Worm (Caenorhabditis elegans) whole organism, young adult: ENCODE results near the gene C01C10.2.

Experiments
- B0019.2 ChIP-seq: fragments of 200-800 bp; sonication (Bioruptor generic); conservative IDR thresholded peaks from 2 replicates; pipeline ENCODE4 v1.3.6; 2022; ENCODE audit warnings: missing genetic modification reagents, missing genetic modification characterization, missing compliant biosample characterization
- C17E4.6 ChIP-seq: fragments of 200-800 bp; sonication (Bioruptor generic); IDR thresholded peaks from 2 replicates; pipeline ENCODE4 v1.3.6; 2022; ENCODE audit warnings: missing genetic modification reagents, missing genetic modification characterization, missing compliant biosample characterization
- F10E7.11 ChIP-seq: sonication (generic microtip); optimal IDR thresholded peaks from 2 replicates; lab custom pipeline; 2017; ENCODE audit warnings: mild to moderate bottlenecking, missing genetic modification characterization, moderate library complexity, missing compliant biosample characterization
- F52B5.7 ChIP-seq: sonication (generic microtip); optimal IDR thresholded peaks from 2 replicates; lab custom pipeline; 2016; ENCODE audit warnings: mild to moderate bottlenecking, missing genetic modification characterization, missing compliant biosample characterization
- T07F8.4 ChIP-seq: sonication (generic microtip); optimal IDR thresholded peaks from 2 replicates; lab custom pipeline; 2016; ENCODE audit warnings: mild to moderate bottlenecking, missing genetic modification characterization, moderate library complexity, missing compliant biosample characterization
- T26A5.8 ChIP-seq: sonication (generic microtip); optimal IDR thresholded peaks from 2 replicates; lab custom pipeline; 2016; ENCODE audit warnings: missing genetic modification characterization, missing compliant biosample characterization
- ZK185.1 ChIP-seq: sonication (generic microtip); optimal IDR thresholded peaks from 2 replicates; lab custom pipeline; 2016; ENCODE audit warnings: mild to moderate bottlenecking, missing genetic modification characterization, missing compliant biosample characterization; ENCODE audit not compliant: poor library complexity, severe bottlenecking
- ama-1 ChIP-seq, 3 experiments: fragments of 150-350 bp in 1 of 3; sonication (generic microtip) in 2 of 3; optimal IDR thresholded peaks; 2 replicates each; lab custom pipeline; 2014 to 2018; ENCODE audit warnings: missing biosample characterization in 2 of 3, missing genetic modification characterization in 2 of 3, missing genetic modification reagents in 2 of 3
- aptf-3 ChIP-seq: fragments of 200-800 bp; sonication (Bioruptor generic); IDR thresholded peaks from 2 replicates; pipeline ENCODE4 v1.3.6; 2022; ENCODE audit warnings: missing genetic modification characterization, missing compliant biosample characterization
- attf-6 ChIP-seq: fragments of 200-800 bp; sonication (Bioruptor generic); IDR thresholded peaks from 2 replicates; pipeline ENCODE4 v1.3.6; 2022; ENCODE audit warnings: missing genetic modification reagents, missing genetic modification characterization, missing compliant biosample characterization
- cebp-2 ChIP-seq: fragments of 200-800 bp; sonication (Bioruptor generic); IDR thresholded peaks from 2 replicates; pipeline ENCODE4 v1.3.6; 2022; ENCODE audit warnings: missing genetic modification characterization, missing compliant biosample characterization
- ceh-40 ChIP-seq: fragments of 200-800 bp; sonication (Bioruptor generic); IDR thresholded peaks from 2 replicates; pipeline ENCODE4 v1.3.6; 2022; ENCODE audit warnings: missing genetic modification characterization, missing compliant biosample characterization
- dox-1 ChIP-seq: fragments of 200-800 bp; sonication (Bioruptor generic); IDR thresholded peaks from 2 replicates; pipeline ENCODE4 v1.3.6; 2022; ENCODE audit warnings: missing genetic modification reagents, missing genetic modification characterization, missing compliant biosample characterization
- egrh-3 ChIP-seq: fragments of 200-800 bp; sonication (Bioruptor generic); IDR thresholded peaks from 2 replicates; pipeline ENCODE4 v1.3.6; 2022; ENCODE audit warnings: missing genetic modification reagents, missing genetic modification characterization, missing compliant biosample characterization
- ets-4 ChIP-seq: fragments of 200-800 bp; sonication (Bioruptor generic); optimal IDR thresholded peaks from 2 replicates; lab custom pipeline; 2018; ENCODE audit warnings: mild to moderate bottlenecking, missing genetic modification characterization, missing compliant biosample characterization
- gei-17 ChIP-seq: fragments of 200-800 bp; sonication (Bioruptor generic); optimal IDR thresholded peaks from 2 replicates; lab custom pipeline; 2018; ENCODE audit warnings: mild to moderate bottlenecking, missing genetic modification characterization, missing compliant biosample characterization
- him-1 ChIP-seq: sonication (generic microtip); optimal IDR thresholded peaks from 2 replicates; lab custom pipeline; 2016; ENCODE audit warnings: missing genotype, missing genetic modification reagents, missing genetic modification characterization, missing compliant biosample characterization
- let-526 ChIP-seq: fragments of 200-800 bp; sonication (Bioruptor generic); IDR thresholded peaks from 2 replicates; pipeline ENCODE4 v1.3.6; 2022; ENCODE audit warnings: missing genetic modification reagents, missing genetic modification characterization, missing compliant biosample characterization
- lin-35 ChIP-seq, 3 experiments: fragments of 150-350 bp in 2 of 3; sonication (generic microtip) in 1 of 3; optimal IDR thresholded peaks; 2 replicates each; lab custom pipeline; 2014 to 2018; ENCODE audit warnings: missing biosample characterization in 3 of 3, missing genetic modification characterization in 3 of 3, missing genetic modification reagents in 3 of 3
- lin-40 ChIP-seq: sonication (generic microtip); optimal IDR thresholded peaks from 2 replicates; lab custom pipeline; 2016; ENCODE audit warnings: missing genetic modification characterization, mild to moderate bottlenecking, missing compliant biosample characterization, missing genotype, missing genetic modification reagents
- lir-1 ChIP-seq: fragments of 200-800 bp; sonication (Bioruptor generic); conservative IDR thresholded peaks from 2 replicates; pipeline ENCODE4 v1.3.6; 2022; ENCODE audit warnings: missing genetic modification reagents, missing genetic modification characterization, missing compliant biosample characterization
- mes-4 ChIP-seq: sonication (generic microtip); optimal IDR thresholded peaks from 2 replicates; lab custom pipeline; 2016; ENCODE audit warnings: missing genotype, missing genetic modification characterization, missing compliant biosample characterization
- nhr-120 ChIP-seq: fragments of 200-800 bp; sonication (Bioruptor generic); IDR thresholded peaks from 2 replicates; pipeline ENCODE4 v1.3.6; 2022; ENCODE audit warnings: missing genetic modification characterization, missing compliant biosample characterization
- nhr-179 ChIP-seq: sonication (generic microtip); optimal IDR thresholded peaks from 2 replicates; lab custom pipeline; 2016; ENCODE audit warnings: mild to moderate bottlenecking, missing genetic modification characterization, missing compliant biosample characterization
- nhr-90 ChIP-seq: sonication (generic microtip); optimal IDR thresholded peaks from 2 replicates; lab custom pipeline; 2016; ENCODE audit warnings: missing genotype, mild to moderate bottlenecking, missing genetic modification characterization, missing compliant biosample characterization
- pha-4 ChIP-seq: fragments of 150-350 bp; sonication (generic microtip); optimal IDR thresholded peaks from 2 replicates; lab custom pipeline; 2014; ENCODE audit warnings: missing biosample characterization, missing genetic modification reagents, missing genetic modification characterization
- sea-2 ChIP-seq: fragments of 200-800 bp; sonication (Bioruptor generic); IDR thresholded peaks from 2 replicates; pipeline ENCODE4 v1.3.6; 2022; ENCODE audit warnings: missing genetic modification characterization, missing compliant biosample characterization
- snpc-1.3 ChIP-seq: sonication (generic microtip); optimal IDR thresholded peaks from 2 replicates; lab custom pipeline; 2017; ENCODE audit warnings: missing genetic modification characterization, mild to moderate bottlenecking, missing compliant biosample characterization, antibody characterized with exemption, moderate library complexity, missing genotype, missing genetic modification reagents; ENCODE audit not compliant: insufficient read depth
- sptf-2 ChIP-seq: fragments of 200-800 bp; sonication (Bioruptor generic); optimal IDR thresholded peaks from 2 replicates; lab custom pipeline; 2018; ENCODE audit warnings: mild to moderate bottlenecking, missing genetic modification characterization, missing compliant biosample characterization
- tbx-9 ChIP-seq: sonication (generic microtip); optimal IDR thresholded peaks from 2 replicates; lab custom pipeline; 2016; ENCODE audit warnings: borderline replicate concordance, missing genetic modification characterization, inconsistent platforms, missing compliant biosample characterization
- tlf-1 ChIP-seq: fragments of 200-800 bp; sonication (Bioruptor generic); optimal IDR thresholded peaks from 2 replicates; lab custom pipeline; 2018; ENCODE audit warnings: mild to moderate bottlenecking, missing genetic modification characterization, missing compliant biosample characterization
- ztf-18 ChIP-seq: sonication (generic microtip); optimal IDR thresholded peaks from 2 replicates; lab custom pipeline; 2016; ENCODE audit warnings: missing genotype, mild to moderate bottlenecking, missing genetic modification characterization, missing compliant biosample characterization
- ztf-22 ChIP-seq: fragments of 200-800 bp; sonication (Bioruptor generic); optimal IDR thresholded peaks from 2 replicates; lab custom pipeline; 2018; ENCODE audit warnings: mild to moderate bottlenecking, missing genetic modification characterization, moderate library complexity, missing compliant biosample characterization
- ztf-26 ChIP-seq: sonication (generic microtip); optimal IDR thresholded peaks from 2 replicates; lab custom pipeline; 2017; ENCODE audit warnings: missing genetic modification characterization, missing compliant biosample characterization

Gene C01C10.2

ce11 chrX:7457154-7457674 lies 19.3 kb upstream of the C01C10.2 start:
- TF ChIP-seq lin-35 (GFP tag; optimal IDR thresholded peaks at IDR 0.05; lab: Kevin White, UChicago) (no peak), ets-4 (GFP tag; lab: Kevin White, UChicago) (no peak), T26A5.8 (tag; lab: Kevin White, UChicago) (no peak), lir-1 (GFP tag; lab: Robert Waterston, UW) (no peak), him-1 (no peak), ztf-18 (tag; lab: Kevin White, UChicago) (no peak), nhr-90 (tag; lab: Kevin White, UChicago) (no peak), C17E4.6 (GFP tag; lab: Robert Waterston, UW) (no peak), dox-1 (GFP tag; lab: Robert Waterston, UW) (no peak), ztf-22 (GFP tag; lab: Kevin White, UChicago) (no peak)

DNA sequence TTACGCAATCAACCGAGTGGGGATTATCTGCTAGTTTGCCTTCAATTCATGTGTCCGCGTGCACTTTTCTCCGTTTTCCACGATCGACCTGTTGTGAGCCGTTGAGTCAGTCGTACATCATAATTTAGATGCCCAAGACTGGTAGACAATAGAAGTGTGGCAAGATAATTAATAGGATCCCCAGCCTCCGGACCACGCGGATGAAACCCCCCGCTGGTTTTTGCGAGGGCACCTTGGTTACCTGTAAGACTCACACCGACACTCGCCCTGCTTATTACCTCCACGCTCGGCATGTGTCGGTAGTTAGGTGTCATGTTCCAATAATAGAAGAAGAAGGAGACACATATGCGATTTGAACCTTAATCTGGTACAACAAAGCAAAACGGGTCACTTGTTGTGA lies 18.0 kb upstream of the C01C10.2 start:
- TF ChIP-seq F52B5.7 (tag; lab: Kevin White, UChicago) (no peak), pha-4 (tag; lab: Kevin White, UChicago) (no peak), sptf-2 (no peak), T26A5.8 (tag; lab: Kevin White, UChicago) (no peak), B0019.2 (GFP tag; lab: Robert Waterston, UW) (no peak), cebp-2 (GFP tag; lab: Robert Waterston, UW) (no peak), ztf-18 (tag; lab: Kevin White, UChicago) (no peak), ama-1 (optimal IDR thresholded peaks at IDR 0.05; lab: Kevin White, UChicago) (no peak), ama-1 (GFP tag; optimal IDR thresholded peaks at IDR 0.05; lab: Kevin White, UChicago) (no peak), let-526 (GFP tag; lab: Robert Waterston, UW) (no peak), egrh-3 (GFP tag; lab: Robert Waterston, UW) (no peak), snpc-1.3 (tag; lab: Kevin White, UChicago) (no peak), tlf-1 (GFP tag; lab: Kevin White, UChicago) (no peak), C17E4.6 (GFP tag; lab: Robert Waterston, UW) (no peak)
- TF ChIP-seq, all 124 proteins: peak for 0

DNA sequence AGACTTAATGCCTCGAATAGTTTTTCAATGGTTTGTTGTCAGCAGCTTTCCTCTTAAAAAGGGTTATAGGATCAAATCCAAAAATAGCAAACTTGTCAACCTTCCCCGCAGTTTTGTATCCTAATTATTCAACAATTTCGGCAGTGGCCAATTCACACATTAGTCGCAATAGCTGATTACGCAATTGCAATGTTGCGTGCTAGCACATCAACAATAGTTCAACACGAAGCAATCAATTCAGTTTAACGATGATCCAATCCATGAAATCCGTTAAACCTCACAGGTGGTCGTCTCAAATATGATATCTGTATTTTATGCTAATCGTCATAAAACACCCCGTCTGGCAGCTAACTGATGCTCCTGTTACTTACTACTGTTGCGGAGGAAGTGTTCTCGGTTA lies 14.7 kb upstream of the C01C10.2 start:
- TF ChIP-seq dox-1 (GFP tag; lab: Robert Waterston, UW) (no peak), aptf-3 (GFP tag; lab: Robert Waterston, UW) (no peak), attf-6 (GFP tag; lab: Robert Waterston, UW) (no peak), ztf-26 (no peak), F10E7.11 (tag; lab: Kevin White, UChicago) (no peak), egrh-3 (GFP tag; lab: Robert Waterston, UW) (no peak), T07F8.4 (tag; lab: Kevin White, UChicago) (no peak), tbx-9 (tag; lab: Kevin White, UChicago) (no peak), nhr-179 (tag; lab: Kevin White, UChicago) (no peak), C17E4.6 (GFP tag; lab: Robert Waterston, UW) (no peak)

- TF ChIP-seq gei-17 (GFP tag; lab: Kevin White, UChicago) = no peak
- no peak for TF ChIP-seq nhr-120 (GFP tag; lab: Robert Waterston, UW)
- TF ChIP-seq sea-2 = no peak
- TF ChIP-seq T07F8.4 (tag; lab: Kevin White, UChicago) = no peak
- TF ChIP-seq mes-4 (tag; lab: Kevin White, UChicago) = no peak
- TF ChIP-seq lin-40 (tag; lab: Kevin White, UChicago) = no peak
- no peak for TF ChIP-seq ZK185.1 (tag; lab: Kevin White, UChicago)
- TF ChIP-seq ceh-40 (GFP tag; lab: Robert Waterston, UW) = no peak
- TF ChIP-seq ztf-26 = no peak
These were observed 9.4 kb upstream of the C01C10.2 start for ce11 chrX:7447340-7447739.
